Worm (Caenorhabditis elegans) whole organism, L3 larva: ENCODE data around the gene C05B5.1.

Experiments used
- R02D3.7 ChIP-seq: fragments of 150-350 bp; optimal IDR thresholded peaks from 2 replicates; lab custom pipeline; 2014; ENCODE audit warnings: missing biosample characterization, missing genetic modification characterization
- ama-1 ChIP-seq: fragments of 150-350 bp; optimal IDR thresholded peaks from 2 replicates; lab custom pipeline; 2018
- ceh-82 ChIP-seq: fragments of 150-350 bp; optimal IDR thresholded peaks from 2 replicates; lab custom pipeline; 2014; ENCODE audit warnings: missing biosample characterization, missing genetic modification characterization
- daf-12 ChIP-seq: fragments of 150-350 bp; optimal IDR thresholded peaks from 2 replicates; lab custom pipeline; 2014; ENCODE audit warnings: missing biosample characterization, missing genetic modification reagents, missing genetic modification characterization
- jun-1 ChIP-seq: fragments of 150-350 bp; optimal IDR thresholded peaks from 2 replicates; lab custom pipeline; 2014; ENCODE audit warnings: missing biosample characterization, missing genetic modification reagents, missing genetic modification characterization
- lin-39 ChIP-seq: fragments of 150-350 bp; optimal IDR thresholded peaks from 2 replicates; lab custom pipeline; 2018; ENCODE audit warnings: missing biosample characterization, missing genetic modification reagents, missing genetic modification characterization
- nhr-25 ChIP-seq: sonication (generic microtip); optimal IDR thresholded peaks from 2 replicates; lab custom pipeline; 2017; ENCODE audit warnings: missing biosample characterization, missing genetic modification characterization
- nhr-76 ChIP-seq: fragments of 150-350 bp; sonication (generic microtip); optimal IDR thresholded peaks from 5 replicates; lab custom pipeline; 2014; ENCODE audit warnings: missing biosample characterization, missing genetic modification characterization
- pha-4 ChIP-seq: fragments of 150-350 bp; optimal IDR thresholded peaks from 2 replicates; lab custom pipeline; 2014; ENCODE audit warnings: missing biosample characterization, missing genetic modification reagents, missing genetic modification characterization
- pqm-1 ChIP-seq: fragments of 150-350 bp; optimal IDR thresholded peaks from 2 replicates; lab custom pipeline; 2017; ENCODE audit warnings: missing biosample characterization, missing genetic modification characterization, inconsistent platforms
- tbx-2 ChIP-seq: sonication (generic microtip); optimal IDR thresholded peaks from 2 replicates; lab custom pipeline; 2016; ENCODE audit warnings: mild to moderate bottlenecking, missing genetic modification characterization, missing compliant biosample characterization
- unc-62 ChIP-seq: fragments of 150-350 bp; sonication (generic microtip); optimal IDR thresholded peaks from 4 replicates; lab custom pipeline; 2014; ENCODE audit warnings: missing biosample characterization, missing genetic modification reagents, missing genetic modification characterization
- zag-1 ChIP-seq: fragments of 150-350 bp; optimal IDR thresholded peaks from 2 replicates; lab custom pipeline; 2014; ENCODE audit warnings: missing biosample characterization, missing genetic modification characterization

DNA sequence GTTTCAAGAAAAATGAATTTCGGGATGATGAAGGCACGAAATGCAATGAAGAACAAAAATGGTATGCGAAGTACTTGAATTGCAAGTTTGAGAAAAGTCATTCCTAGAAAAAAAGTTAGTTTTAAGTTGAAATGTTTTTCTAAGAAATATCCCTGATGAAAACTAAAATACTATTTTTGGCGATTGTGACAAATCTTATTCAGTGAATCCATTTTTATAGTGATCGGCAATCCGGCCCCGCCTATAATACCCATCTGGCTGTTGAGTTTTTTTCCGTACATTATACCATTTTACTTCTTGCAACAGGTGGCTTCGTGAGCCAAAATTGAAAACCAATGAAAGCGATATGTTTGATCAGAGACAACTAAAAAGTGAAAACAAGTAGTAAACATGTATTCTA is 11.0 kb upstream of the C05B5.1 start, which contains the start of gene C05B5.17:
- TF ChIP-seq pha-4 (tag; lab: Kevin White, UChicago) (no peak), nhr-25 (tag; lab: Kevin White, UChicago) (no peak), tbx-2 (no peak), ceh-82 (tag; lab: Kevin White, UChicago) (no peak), jun-1 (tag; lab: Kevin White, UChicago) (no peak), lin-39 (tag; lab: Kevin White, UChicago) (no peak), zag-1 (tag; lab: Kevin White, UChicago) (no peak), daf-12 (no peak), unc-62 (GFP tag; lab: Kevin White, UChicago) (no peak), nhr-76 (no peak), ama-1 (no peak), pqm-1 (tag; lab: Kevin White, UChicago) (no peak), R02D3.7 (tag; lab: Kevin White, UChicago) (no peak)
